Worm (Caenorhabditis elegans) whole organism, L2 larva: ENCODE data around the gene acr-10.

Source experiments
- C34F6.9 ChIP-seq: fragments of 150-350 bp; optimal IDR thresholded peaks from 2 replicates; lab custom pipeline; 2014; ENCODE audit warnings: missing biosample characterization, missing genetic modification characterization
- F13H6.1 ChIP-seq: sonication (generic microtip); optimal IDR thresholded peaks from 2 replicates; lab custom pipeline; 2016; ENCODE audit warnings: missing genetic modification characterization, missing compliant biosample characterization
- R02D3.7 ChIP-seq: fragments of 150-350 bp; optimal IDR thresholded peaks from 2 replicates; lab custom pipeline; 2014; ENCODE audit warnings: missing biosample characterization, missing genetic modification characterization
- Y55F3AM.14 ChIP-seq: fragments of 200-800 bp; sonication (Bioruptor generic); optimal IDR thresholded peaks from 2 replicates; lab custom pipeline; 2018; ENCODE audit warnings: mild to moderate bottlenecking, missing genetic modification characterization, missing compliant biosample characterization
- ceh-16 ChIP-seq: fragments of 150-350 bp; optimal IDR thresholded peaks from 2 replicates; lab custom pipeline; 2014; ENCODE audit warnings: missing biosample characterization, missing genetic modification characterization
- dmd-4 ChIP-seq: sonication (generic microtip); optimal IDR thresholded peaks from 2 replicates; lab custom pipeline; 2017; ENCODE audit warnings: missing biosample characterization, missing genetic modification characterization
- egl-27 ChIP-seq: sonication (generic microtip); optimal IDR thresholded peaks from 3 replicates; lab custom pipeline; 2017; ENCODE audit warnings: missing biosample characterization, missing genetic modification reagents, missing genetic modification characterization
- elt-1 ChIP-seq: fragments of 150-350 bp; optimal IDR thresholded peaks from 2 replicates; lab custom pipeline; 2014; ENCODE audit warnings: missing biosample characterization, missing genetic modification characterization
- elt-3 ChIP-seq: sonication (generic microtip); optimal IDR thresholded peaks from 2 replicates; lab custom pipeline; 2017; ENCODE audit warnings: missing biosample characterization, missing genetic modification characterization
- fos-1 ChIP-seq: fragments of 150-350 bp; optimal IDR thresholded peaks from 2 replicates; lab custom pipeline; 2014; ENCODE audit warnings: missing biosample characterization, missing genetic modification characterization
- gmeb-1 ChIP-seq: fragments of 150-350 bp; optimal IDR thresholded peaks from 2 replicates; lab custom pipeline; 2014; ENCODE audit warnings: missing biosample characterization, missing genetic modification characterization
- lin-11 ChIP-seq: fragments of 150-350 bp; sonication (generic microtip); optimal IDR thresholded peaks from 2 replicates; lab custom pipeline; 2014; ENCODE audit warnings: missing biosample characterization, missing genetic modification characterization, inconsistent platforms, mixed read lengths
- lsy-2 ChIP-seq, 2 experiments: fragments of 150-350 bp in 1 of 2; sonication (generic microtip) in 1 of 2; optimal IDR thresholded peaks; 2 replicates each; lab custom pipeline; 2014 to 2017; ENCODE audit warnings: missing biosample characterization in 2 of 2, missing genetic modification characterization in 2 of 2
- mab-5 ChIP-seq: fragments of 150-350 bp; optimal IDR thresholded peaks from 2 replicates; lab custom pipeline; 2014; ENCODE audit warnings: missing biosample characterization, missing genetic modification characterization
- mdl-1 ChIP-seq, 2 experiments: fragments of 150-350 bp in 1 of 2; sonication (generic microtip) in 1 of 2; optimal IDR thresholded peaks; 2 replicates each; lab custom pipeline; 2017; ENCODE audit warnings: missing biosample characterization in 2 of 2, missing genetic modification characterization in 2 of 2
- nhr-10 ChIP-seq: sonication (generic microtip); optimal IDR thresholded peaks from 2 replicates; lab custom pipeline; 2017; ENCODE audit warnings: missing biosample characterization, missing genetic modification characterization
- nhr-11 ChIP-seq: fragments of 150-350 bp; optimal IDR thresholded peaks from 2 replicates; lab custom pipeline; 2014; ENCODE audit warnings: missing biosample characterization, missing genetic modification characterization
- nhr-12 ChIP-seq: fragments of 150-350 bp; optimal IDR thresholded peaks from 2 replicates; lab custom pipeline; 2014; ENCODE audit warnings: missing biosample characterization, missing genetic modification characterization
- nhr-129 ChIP-seq: fragments of 150-350 bp; optimal IDR thresholded peaks from 2 replicates; lab custom pipeline; 2014; ENCODE audit warnings: missing biosample characterization, missing genetic modification characterization
- nhr-21 ChIP-seq: fragments of 150-350 bp; optimal IDR thresholded peaks from 2 replicates; lab custom pipeline; 2014; ENCODE audit warnings: missing biosample characterization, missing genetic modification characterization
- nhr-237 ChIP-seq: fragments of 150-350 bp; optimal IDR thresholded peaks from 2 replicates; lab custom pipeline; 2014; ENCODE audit warnings: missing biosample characterization, missing genetic modification characterization
- nhr-25 ChIP-seq: fragments of 150-350 bp; sonication (generic microtip); optimal IDR thresholded peaks from 3 replicates; lab custom pipeline; 2014; ENCODE audit warnings: missing biosample characterization, missing genetic modification characterization
- nhr-6 ChIP-seq: fragments of 150-350 bp; optimal IDR thresholded peaks from 2 replicates; lab custom pipeline; 2014; ENCODE audit warnings: missing biosample characterization, missing genetic modification characterization
- nhr-77 ChIP-seq: fragments of 150-350 bp; optimal IDR thresholded peaks from 2 replicates; lab custom pipeline; 2014; ENCODE audit warnings: missing biosample characterization, missing genetic modification characterization
- sem-4 ChIP-seq: fragments of 150-350 bp; optimal IDR thresholded peaks from 2 replicates; lab custom pipeline; 2014; ENCODE audit warnings: missing biosample characterization, missing genetic modification reagents, missing genetic modification characterization
- sma-3 ChIP-seq: sonication (generic microtip); optimal IDR thresholded peaks from 2 replicates; lab custom pipeline; 2016; ENCODE audit warnings: missing genetic modification reagents, missing genetic modification characterization, missing compliant biosample characterization
- sma-9 ChIP-seq, 2 experiments: fragments of 150-350 bp in 1 of 2; sonication (generic microtip) in 1 of 2; optimal IDR thresholded peaks; 2 replicates each; lab custom pipeline; 2014 to 2016; ENCODE audit warnings: missing genetic modification characterization in 2 of 2, mild to moderate bottlenecking in 1 of 2, missing biosample characterization in 1 of 2, missing compliant biosample characterization in 1 of 2, missing genetic modification reagents in 1 of 2, moderate library complexity in 1 of 2
- snpc-4 ChIP-seq: fragments of 150-350 bp; optimal IDR thresholded peaks from 2 replicates; lab custom pipeline; 2014; ENCODE audit warnings: missing biosample characterization, missing genetic modification characterization
- unc-55 ChIP-seq: fragments of 150-350 bp; sonication (generic microtip); optimal IDR thresholded peaks from 3 replicates; lab custom pipeline; 2014; ENCODE audit warnings: missing biosample characterization, missing genetic modification reagents, missing genetic modification characterization
- unc-62 ChIP-seq: fragments of 150-350 bp; optimal IDR thresholded peaks from 2 replicates; lab custom pipeline; 2014; ENCODE audit warnings: missing biosample characterization, missing genetic modification reagents, missing genetic modification characterization
- ztf-11 ChIP-seq: sonication (generic microtip); optimal IDR thresholded peaks from 2 replicates; lab custom pipeline; 2017; ENCODE audit warnings: missing biosample characterization, missing genetic modification characterization
- ztf-4 ChIP-seq: fragments of 150-350 bp; optimal IDR thresholded peaks from 2 replicates; lab custom pipeline; 2014; ENCODE audit warnings: missing biosample characterization, missing genetic modification characterization

The acr-10 gene

DNA sequence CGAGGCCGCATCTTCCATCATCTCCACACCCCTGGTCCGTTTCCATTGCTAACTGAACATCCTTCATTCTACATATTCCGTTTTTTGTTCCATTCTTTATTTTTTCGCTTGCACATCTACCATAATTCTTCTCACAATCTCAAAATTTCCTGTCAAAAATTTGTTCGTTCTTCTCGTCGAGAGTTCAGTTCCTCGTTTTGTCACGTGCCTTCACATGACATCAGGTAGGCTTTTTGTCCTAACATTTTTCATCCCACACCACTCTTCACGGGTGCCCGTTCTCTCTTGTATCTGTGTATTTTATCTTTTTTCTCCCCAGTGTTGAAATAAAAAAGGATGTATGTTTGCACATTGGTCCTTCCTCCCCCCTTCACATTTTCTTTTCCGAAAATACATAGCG, 31.6 kb upstream of the acr-10 start (continued):
- TF ChIP-seq sma-9 (GFP tag; optimal IDR thresholded peaks at IDR 0.05; lab: Kevin White, UChicago) (peak; percentile 7), sma-9 (tag; optimal IDR thresholded peaks at IDR 0.05; lab: Kevin White, UChicago) (no peak), elt-3 (tag; lab: Kevin White, UChicago) (no peak)

- no peak for TF ChIP-seq gmeb-1 (tag; lab: Kevin White, UChicago)
- no peak for TF ChIP-seq Y55F3AM.14 (GFP tag; lab: Kevin White, UChicago)
- no peak for TF ChIP-seq nhr-21 (tag; lab: Kevin White, UChicago)
- TF ChIP-seq fos-1 (tag; lab: Kevin White, UChicago): no peak
- TF ChIP-seq dmd-4 (tag; lab: Kevin White, UChicago): no peak
- TF ChIP-seq ztf-11 (tag; lab: Kevin White, UChicago): no peak
These were observed 31.1 kb upstream of the acr-10 start for ce11 chrX:3990941-3991340.

DNA sequence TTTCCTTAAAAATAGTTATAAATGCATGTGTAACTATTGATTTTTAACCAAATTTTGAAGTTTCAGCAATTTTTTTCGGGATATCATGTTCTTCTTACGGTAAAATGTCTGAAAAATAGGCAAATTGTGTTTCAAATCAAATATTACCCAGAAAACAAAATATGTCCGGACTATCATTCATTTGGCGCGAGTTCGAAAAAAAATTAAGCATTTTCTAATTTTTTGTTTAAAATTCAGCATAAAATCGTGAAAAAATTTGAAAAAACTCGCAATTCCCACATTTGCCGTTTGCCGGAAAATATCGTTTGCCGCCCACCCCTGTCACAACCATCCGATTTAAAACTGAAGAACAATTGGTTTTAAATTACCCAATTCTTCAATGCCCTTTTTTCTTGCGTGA, 30.4 kb upstream of the acr-10 start:
- no peak for TF ChIP-seq mab-5 (tag; lab: Kevin White, UChicago)
- no peak for TF ChIP-seq gmeb-1 (tag; lab: Kevin White, UChicago)
- no peak for TF ChIP-seq ztf-4

DNA sequence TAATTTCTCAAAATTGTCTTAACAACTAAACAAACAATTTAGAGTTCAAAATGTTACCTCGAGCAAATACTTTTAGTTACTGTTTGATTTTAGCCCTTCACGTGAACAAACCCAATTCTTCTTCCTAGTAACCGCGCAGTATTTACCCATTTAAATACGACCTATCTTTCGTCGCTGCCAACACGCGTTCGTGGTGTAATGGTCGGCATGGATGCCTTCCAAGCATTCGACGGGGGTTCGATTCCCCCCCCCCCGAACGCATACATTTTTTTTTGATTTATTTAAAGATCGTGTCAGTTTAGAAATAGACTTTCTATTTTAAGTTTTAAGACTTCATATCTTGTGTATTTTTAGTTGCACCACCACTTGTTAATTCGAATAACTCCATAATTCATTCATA, 27.6 kb upstream of the acr-10 start:
- no peak for TF ChIP-seq unc-55 (GFP tag; lab: Kevin White, UChicago)
- TF ChIP-seq sma-3 (GFP tag; lab: Kevin White, UChicago): no peak
- TF ChIP-seq Y55F3AM.14 (GFP tag; lab: Kevin White, UChicago): no peak
- no peak for TF ChIP-seq snpc-4
- TF ChIP-seq fos-1 (tag; lab: Kevin White, UChicago): peak; percentile 21
- TF ChIP-seq nhr-129: no peak
- no peak for TF ChIP-seq elt-3 (tag; lab: Kevin White, UChicago)

DNA sequence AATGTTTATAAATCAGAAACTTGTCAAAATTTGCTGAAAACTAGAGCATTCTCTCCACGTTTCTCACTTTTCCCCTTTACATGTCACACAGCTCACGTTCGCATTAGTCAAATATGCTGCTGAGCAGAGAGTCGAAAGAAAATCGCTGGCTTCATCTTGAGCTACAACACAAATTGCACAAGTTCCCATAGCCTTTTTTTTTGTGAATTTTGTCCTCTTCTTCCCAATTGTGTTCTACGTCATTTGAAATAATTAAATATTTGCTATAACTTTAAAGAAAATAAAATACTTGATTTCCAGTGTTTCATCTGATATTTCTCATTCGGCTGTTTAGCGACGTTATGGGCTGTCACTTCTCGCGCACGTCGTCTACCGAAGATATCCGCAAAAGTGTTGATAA, 25.0 kb upstream of the acr-10 start, which contains the start of gene R02E12.5:
Gene R02E12.5, plus strand, starts transcription at position 301 of the 400 bp plus-strand sequence.
- no peak for TF ChIP-seq C34F6.9 (tag; lab: Kevin White, UChicago)
- TF ChIP-seq nhr-11 (tag; lab: Kevin White, UChicago): no peak
- no peak for TF ChIP-seq nhr-6 (tag; lab: Kevin White, UChicago)
- TF ChIP-seq ceh-16: no peak
- no peak for TF ChIP-seq gmeb-1 (tag; lab: Kevin White, UChicago)
- TF ChIP-seq egl-27 (tag; lab: Kevin White, UChicago): no peak
- no peak for TF ChIP-seq Y55F3AM.14 (GFP tag; lab: Kevin White, UChicago)
- no peak for TF ChIP-seq elt-3 (tag; lab: Kevin White, UChicago)
- TF ChIP-seq nhr-10 (tag; lab: Kevin White, UChicago): no peak
- TF ChIP-seq, all 48 proteins: peak for 0

- no peak for TF ChIP-seq sem-4 (tag; lab: Kevin White, UChicago)
- no peak for TF ChIP-seq nhr-10 (tag; lab: Kevin White, UChicago)
- TF ChIP-seq elt-1 (tag; lab: Kevin White, UChicago): no peak
- TF ChIP-seq nhr-11 (tag; lab: Kevin White, UChicago): no peak
- TF ChIP-seq lin-11 (tag; lab: Kevin White, UChicago): no peak
- TF ChIP-seq nhr-21 (tag; lab: Kevin White, UChicago): no peak
These were observed 18.8 kb upstream of the acr-10 start, which contains the start of gene R02E12.12 for ce11 chrX:4003220-4003619. R02E12.12 (plus strand) TSS chrX:4003520.

ce11 chrX:4005014-4005413, 17.1 kb upstream of the acr-10 start, which contains the start of gene R02E12.4:
R02E12.4 (plus strand) TSS chrX:4005314.
- TF ChIP-seq nhr-237 (tag; lab: Kevin White, UChicago) (no peak), R02D3.7 (no peak), lsy-2 (tag; optimal IDR thresholded peaks at IDR 0.05; lab: Kevin White, UChicago) (no peak), fos-1 (tag; lab: Kevin White, UChicago) (no peak), nhr-77 (tag; lab: Kevin White, UChicago) (no peak), nhr-25 (tag; lab: Kevin White, UChicago) (no peak), nhr-12 (tag; lab: Kevin White, UChicago) (no peak), F13H6.1 (tag; lab: Kevin White, UChicago) (no peak), unc-55 (GFP tag; lab: Kevin White, UChicago) (no peak), mdl-1 (tag; optimal IDR thresholded peaks at IDR 0.05; lab: Kevin White, UChicago) (no peak), unc-62 (GFP tag; lab: Kevin White, UChicago) (no peak), sem-4 (tag; lab: Kevin White, UChicago) (no peak)
